Comparison of ENCODE assay signal across 4 fruit fly cellular contexts in genomic region chr3R:31985603-31986002, dm6.
TF ChIP-seq lines count a peak whose summit lies in the region.

No protein-coding gene starts in this region.

- peak; percentile 5 for TF ChIP-seq CTCF in whole organism, embryonic (GFP tag; optimal IDR thresholded peaks at IDR 0.05; lab: Kevin White, UChicago)

TF ChIP-seq in whole organism, adult, 20 proteins besides CTCF, POLR2A, EP300 and RAD21:
- TF ChIP-seq CG7101 (tag; optimal IDR thresholded peaks at IDR 0.05; lab: Kevin White, UChicago) (peak; percentile 5), Mnt (GFP tag; optimal IDR thresholded peaks at IDR 0.05; lab: Kevin White, UChicago) (peak; percentile 30), tj (GFP tag; optimal IDR thresholded peaks at IDR 0.05; lab: Kevin White, UChicago) (no peak), CG1620 (GFP tag; optimal IDR thresholded peaks at IDR 0.05; lab: Kevin White, UChicago) (peak; percentile 1), bab1 (GFP tag; optimal IDR thresholded peaks at IDR 0.05; lab: Kevin White, UChicago) (peak; percentile 80), cnc (optimal IDR thresholded peaks at IDR 0.05; lab: Kevin White, UChicago) (no peak)

TF ChIP-seq in whole organism, embryonic, 481 proteins besides CTCF, POLR2A, EP300 and RAD21 (continues in another document):
- TF ChIP-seq CG2116 (GFP tag; optimal IDR thresholded peaks at IDR 0.05; lab: Kevin White, UChicago) = peak; percentile 57
- TF ChIP-seq slbo (GFP tag; IDR thresholded peaks at IDR 0.05; lab: Robert Waterston, UW) = peak; percentile 61
- TF ChIP-seq Lpt (GFP tag; optimal IDR thresholded peaks at IDR 0.05; lab: Kevin White, UChicago) = no peak
- TF ChIP-seq D (optimal IDR thresholded peaks at IDR 0.05; lab: Kevin White, UChicago) = no peak
- no peak for TF ChIP-seq D (GFP tag; optimal IDR thresholded peaks at IDR 0.05; lab: Kevin White, UChicago)
- TF ChIP-seq CG15514 (GFP tag; optimal IDR thresholded peaks at IDR 0.05; lab: Kevin White, UChicago) = peak; percentile 50
- peak; percentile 21 for TF ChIP-seq Deaf1 (tag; optimal IDR thresholded peaks at IDR 0.05; lab: Kevin White, UChicago)
- no peak for TF ChIP-seq HHEX (GFP tag; optimal IDR thresholded peaks at IDR 0.05; lab: Kevin White, UChicago)
- TF ChIP-seq HmgZ (tag; optimal IDR thresholded peaks at IDR 0.05; lab: Kevin White, UChicago) = peak; percentile 38
- TF ChIP-seq CG15601 (tag; optimal IDR thresholded peaks at IDR 0.05; lab: Kevin White, UChicago) = peak; percentile 9
- TF ChIP-seq CG12659 (GFP tag; optimal IDR thresholded peaks at IDR 0.05; lab: Kevin White, UChicago) = peak; percentile 54
- TF ChIP-seq grau (tag; optimal IDR thresholded peaks at IDR 0.05; lab: Kevin White, UChicago) = peak; percentile 14
- peak; percentile 7 for TF ChIP-seq PHDP (tag; optimal IDR thresholded peaks at IDR 0.05; lab: Kevin White, UChicago)
- TF ChIP-seq disco-r (GFP tag; optimal IDR thresholded peaks at IDR 0.05; lab: Kevin White, UChicago) = no peak
- TF ChIP-seq Myb (GFP tag; optimal IDR thresholded peaks at IDR 0.05; lab: Kevin White, UChicago) = peak; percentile 81
- peak; percentile 12 for TF ChIP-seq Hsf (GFP tag; optimal IDR thresholded peaks at IDR 0.05; lab: Kevin White, UChicago)
- TF ChIP-seq CG1529 (GFP tag; optimal IDR thresholded peaks at IDR 0.05; lab: Kevin White, UChicago) = no peak
- peak; percentile 20 for TF ChIP-seq CG10267 (tag; optimal IDR thresholded peaks at IDR 0.05; lab: Kevin White, UChicago)
- TF ChIP-seq CG17912 (GFP tag; optimal IDR thresholded peaks at IDR 0.05; lab: Kevin White, UChicago) = no peak
- peak; percentile 24 for TF ChIP-seq CG7987 (GFP tag; optimal IDR thresholded peaks at IDR 0.05; lab: Kevin White, UChicago)
- no peak for TF ChIP-seq zen (tag; optimal IDR thresholded peaks at IDR 0.05; lab: Kevin White, UChicago)
- no peak for TF ChIP-seq tgo (GFP tag; IDR thresholded peaks at IDR 0.05; lab: Robert Waterston, UW)
- peak; percentile 46 for TF ChIP-seq Ets65A (GFP tag; lab: Kevin White, UChicago)
- TF ChIP-seq lab (GFP tag; optimal IDR thresholded peaks at IDR 0.05; lab: Kevin White, UChicago) = peak; percentile 10
- TF ChIP-seq Atf6 (GFP tag; IDR thresholded peaks at IDR 0.05; lab: Robert Waterston, UW) = no peak
- no peak for TF ChIP-seq CHES-1-like (GFP tag; optimal IDR thresholded peaks at IDR 0.05; lab: Kevin White, UChicago)
- TF ChIP-seq ERR (GFP tag; optimal IDR thresholded peaks at IDR 0.05; lab: Kevin White, UChicago) = peak; percentile 38
- TF ChIP-seq HLH4C (GFP tag; IDR thresholded peaks at IDR 0.05; lab: Robert Waterston, UW; ENCODE audit: partially characterized antibody) = peak; percentile 90
- peak; percentile 91 for TF ChIP-seq sna (GFP tag; IDR thresholded peaks at IDR 0.05; lab: Robert Waterston, UW; ENCODE audit: partially characterized antibody)

TF ChIP-seq in whole organism, prepupa, 60 proteins besides CTCF, POLR2A, EP300 and RAD21:
- TF ChIP-seq Sox14 (GFP tag; optimal IDR thresholded peaks at IDR 0.05; lab: Kevin White, UChicago) (peak; percentile 23), vri (GFP tag; optimal IDR thresholded peaks at IDR 0.05; lab: Kevin White, UChicago) (peak; percentile 1), Gug (GFP tag; IDR thresholded peaks at IDR 0.05; lab: Robert Waterston, UW) (no peak), CG32006 (GFP tag; optimal IDR thresholded peaks at IDR 0.05; lab: Kevin White, UChicago) (no peak), CG10631 (GFP tag; optimal IDR thresholded peaks at IDR 0.05; lab: Kevin White, UChicago) (no peak), CG11294 (GFP tag; IDR thresholded peaks at IDR 0.05; lab: Robert Waterston, UW) (no peak), dsx (GFP tag; optimal IDR thresholded peaks at IDR 0.05; lab: Kevin White, UChicago; ENCODE audit: poor library complexity, severe bottlenecking) (peak; percentile 6), CG15336 (GFP tag; IDR thresholded peaks at IDR 0.05; lab: Robert Waterston, UW) (no peak), Hr38 (GFP tag; optimal IDR thresholded peaks at IDR 0.05; lab: Kevin White, UChicago) (no peak), Blimp-1 (GFP tag; optimal IDR thresholded peaks at IDR 0.05; lab: Kevin White, UChicago) (no peak), esn (GFP tag; optimal IDR thresholded peaks at IDR 0.05; lab: Kevin White, UChicago) (peak; percentile 28), CG16779 (tag; optimal IDR thresholded peaks at IDR 0.05; lab: Kevin White, UChicago) (no peak), Eip78C (GFP tag; lab: Kevin White, UChicago) (peak; percentile 68), CG8119 (GFP tag; IDR thresholded peaks at IDR 0.05; lab: Robert Waterston, UW) (no peak), lz (GFP tag; optimal IDR thresholded peaks at IDR 0.05; lab: Kevin White, UChicago) (no peak), salr (GFP tag; optimal IDR thresholded peaks at IDR 0.05; lab: Kevin White, UChicago) (no peak), svp (GFP tag; lab: Kevin White, UChicago) (no peak), Ets96B (tag; optimal IDR thresholded peaks at IDR 0.05; lab: Kevin White, UChicago) (no peak), acj6 (GFP tag; optimal IDR thresholded peaks at IDR 0.05; lab: Kevin White, UChicago) (no peak), CG6792 (GFP tag; optimal IDR thresholded peaks at IDR 0.05; lab: Kevin White, UChicago) (no peak), achi (GFP tag; optimal IDR thresholded peaks at IDR 0.05; lab: Kevin White, UChicago) (no peak), CG6854 (GFP tag; optimal IDR thresholded peaks at IDR 0.05; lab: Kevin White, UChicago) (no peak), CG6808 (GFP tag; optimal IDR thresholded peaks at IDR 0.05; lab: Kevin White, UChicago) (no peak), CG6276 (GFP tag; optimal IDR thresholded peaks at IDR 0.05; lab: Kevin White, UChicago) (no peak), CG6163 (GFP tag; IDR thresholded peaks at IDR 0.05; lab: Robert Waterston, UW) (no peak), CG34406 (GFP tag; optimal IDR thresholded peaks at IDR 0.05; lab: Kevin White, UChicago) (no peak), Hr4 (GFP tag; optimal IDR thresholded peaks at IDR 0.05; lab: Kevin White, UChicago) (no peak), cyc (GFP tag; optimal IDR thresholded peaks at IDR 0.05; lab: Kevin White, UChicago) (no peak)

TF ChIP-seq in whole organism, wandering third instar larva, 38 proteins besides CTCF, POLR2A, EP300 and RAD21:
- TF ChIP-seq foxo (GFP tag; optimal IDR thresholded peaks at IDR 0.05; lab: Kevin White, UChicago) (peak in 1 of 2 experiments; percentile 21), lola (GFP tag; optimal IDR thresholded peaks at IDR 0.05; lab: Kevin White, UChicago) (no peak), Sp1 (GFP tag; optimal IDR thresholded peaks at IDR 0.05; lab: Kevin White, UChicago) (peak; percentile 18), dsf (GFP tag; optimal IDR thresholded peaks at IDR 0.05; lab: Kevin White, UChicago; ENCODE audit: borderline replicate concordance) (no peak), Dif (GFP tag; optimal IDR thresholded peaks at IDR 0.05; lab: Kevin White, UChicago; ENCODE audit: partially characterized antibody) (no peak), psq (GFP tag; optimal IDR thresholded peaks at IDR 0.05; lab: Kevin White, UChicago) (peak; percentile 28), Dfd (GFP tag; optimal IDR thresholded peaks at IDR 0.05; lab: Kevin White, UChicago) (no peak), sage (GFP tag; optimal IDR thresholded peaks at IDR 0.05; lab: Kevin White, UChicago) (no peak), ey (GFP tag; optimal IDR thresholded peaks at IDR 0.05; lab: Kevin White, UChicago) (no peak), Rel (GFP tag; optimal IDR thresholded peaks at IDR 0.05; lab: Kevin White, UChicago) (no peak), Rel (tag; optimal IDR thresholded peaks at IDR 0.05; lab: Kevin White, UChicago) (peak; percentile 42), rgr (GFP tag; optimal IDR thresholded peaks at IDR 0.05; lab: Kevin White, UChicago) (peak; percentile 48), Jra (GFP tag; optimal IDR thresholded peaks at IDR 0.05; lab: Kevin White, UChicago) (peak; percentile 42), Mio (GFP tag; optimal IDR thresholded peaks at IDR 0.05; lab: Kevin White, UChicago) (no peak), woc (GFP tag; optimal IDR thresholded peaks at IDR 0.05; lab: Kevin White, UChicago) (no peak), Hnf4 (GFP tag; optimal IDR thresholded peaks at IDR 0.05; lab: Kevin White, UChicago) (peak; percentile 22), Myc (optimal IDR thresholded peaks at IDR 0.05; lab: Kevin White, UChicago) (peak; percentile 47), Hr78 (GFP tag; optimal IDR thresholded peaks at IDR 0.05; lab: Kevin White, UChicago) (no peak), jim (GFP tag; optimal IDR thresholded peaks at IDR 0.05; lab: Kevin White, UChicago) (no peak), HLH106 (tag; optimal IDR thresholded peaks at IDR 0.05; lab: Kevin White, UChicago) (peak; percentile 4), sv (GFP tag; optimal IDR thresholded peaks at IDR 0.05; lab: Kevin White, UChicago) (no peak), GATAd (GFP tag; optimal IDR thresholded peaks at IDR 0.05; lab: Kevin White, UChicago) (no peak), CrebA (GFP tag; optimal IDR thresholded peaks at IDR 0.05; lab: Kevin White, UChicago; ENCODE audit: borderline replicate concordance) (no peak), brk (GFP tag; optimal IDR thresholded peaks at IDR 0.05; lab: Kevin White, UChicago) (no peak), Hr83 (GFP tag; optimal IDR thresholded peaks at IDR 0.05; lab: Kevin White, UChicago; ENCODE audit: poor library complexity, severe bottlenecking) (peak; percentile 88), CG9705 (GFP tag; optimal IDR thresholded peaks at IDR 0.05; lab: Kevin White, UChicago) (no peak), h (GFP tag; optimal IDR thresholded peaks at IDR 0.05; lab: Kevin White, UChicago) (peak; percentile 29), N (GFP tag; optimal IDR thresholded peaks at IDR 0.05; lab: Kevin White, UChicago) (no peak), Vsx2 (GFP tag; optimal IDR thresholded peaks at IDR 0.05; lab: Kevin White, UChicago; ENCODE audit: partially characterized antibody) (no peak), tai (GFP tag; optimal IDR thresholded peaks at IDR 0.05; lab: Kevin White, UChicago) (no peak)
